Worm (Caenorhabditis elegans): ENCODE data around the gene F14H3.3.

DNA sequence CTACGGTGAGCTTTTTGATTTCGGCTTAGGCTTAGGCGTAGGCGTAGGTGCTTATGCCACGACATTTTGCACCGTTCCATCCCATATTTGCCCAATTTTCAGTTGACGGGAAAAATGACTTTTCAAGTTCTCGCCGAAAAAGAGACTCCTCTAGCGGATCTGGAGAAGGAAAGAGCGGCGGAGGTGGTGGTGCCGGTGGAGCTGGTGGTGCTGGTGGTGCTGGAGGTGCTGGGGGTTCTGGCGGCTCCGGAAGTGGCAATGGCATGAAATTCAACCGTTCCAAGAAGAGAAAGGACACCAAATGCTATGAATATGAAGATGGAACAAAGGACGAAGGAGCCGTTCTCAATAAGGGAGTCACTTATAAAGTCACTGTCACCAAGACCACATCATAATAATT is 6.2 kb downstream of the F14H3.3 start:
- no peak for TF ChIP-seq egl-27 (tag; optimal IDR thresholded peaks at IDR 0.05)
- TF ChIP-seq R02D3.7 (tag; optimal IDR thresholded peaks at IDR 0.05) = no peak
- TF ChIP-seq nhr-77 (tag; optimal IDR thresholded peaks at IDR 0.05) = no peak
- TF ChIP-seq ztf-11 (tag; optimal IDR thresholded peaks at IDR 0.05) = no peak
- TF ChIP-seq snpc-4 (tag; optimal IDR thresholded peaks at IDR 0.05) = no peak
- TF ChIP-seq dmd-4 (tag; optimal IDR thresholded peaks at IDR 0.05) = no peak
- no peak for TF ChIP-seq ceh-82 (tag; optimal IDR thresholded peaks at IDR 0.05)
- TF ChIP-seq blmp-1 (tag; optimal IDR thresholded peaks at IDR 0.05; ENCODE audit: insufficient read depth) = no peak
- no peak for TF ChIP-seq mdl-1 (tag; optimal IDR thresholded peaks at IDR 0.05)
- no peak for TF ChIP-seq unc-55 (GFP tag; optimal IDR thresholded peaks at IDR 0.05)
